Fruit fly (Drosophila melanogaster) whole organism, wandering third instar larva: ENCODE measurements around the gene tex.

Experiments
- Dfd ChIP-seq: fragments of >200 bp; optimal IDR thresholded peaks from 2 replicates; lab custom pipeline; 2017; ENCODE audit warnings: missing biosample characterization, missing genetic modification characterization
- HLH106 ChIP-seq: fragments of 200-800 bp; optimal IDR thresholded peaks from 3 replicates; lab custom pipeline; 2019; ENCODE audit warnings: missing biosample characterization, mild to moderate bottlenecking, missing genetic modification characterization, moderate library complexity
- Jra ChIP-seq: sonication (Bioruptor generic); optimal IDR thresholded peaks from 2 replicates; lab custom pipeline; 2016; ENCODE audit warnings: missing biosample characterization, missing genetic modification characterization
- Mio ChIP-seq: sonication (Bioruptor generic); optimal IDR thresholded peaks from 2 replicates; lab custom pipeline; 2016; ENCODE audit warnings: missing biosample characterization, missing genetic modification characterization
- h ChIP-seq: fragments of 200-800 bp; sonication (Bioruptor generic); optimal IDR thresholded peaks from 3 replicates; lab custom pipeline; 2016; ENCODE audit warnings: missing biosample characterization, mild to moderate bottlenecking, missing genetic modification characterization
- lola ChIP-seq: fragments of >200 bp; optimal IDR thresholded peaks from 2 replicates; lab custom pipeline; 2017; ENCODE audit warnings: missing biosample characterization, missing genetic modification characterization
- pan ChIP-seq: fragments of >200 bp; optimal IDR thresholded peaks from 2 replicates; lab custom pipeline; 2017

- peak; percentile 51 for TF ChIP-seq HLH106
- TF ChIP-seq Mio = no peak
- peak; percentile 51 for TF ChIP-seq h (GFP tag; lab: Kevin White, UChicago)
- no peak for TF ChIP-seq Jra
- no peak for TF ChIP-seq Dfd (GFP tag; lab: Kevin White, UChicago)
- TF ChIP-seq pan (lab: Kevin White, UChicago) = no peak
- TF ChIP-seq lola (GFP tag; lab: Kevin White, UChicago) = no peak
Measured at dm6 chr3R:8282727-8283126, 25.7 kb downstream of the tex start.
